Worm (Caenorhabditis elegans): ENCODE results near the gene camt-1.

DNA sequence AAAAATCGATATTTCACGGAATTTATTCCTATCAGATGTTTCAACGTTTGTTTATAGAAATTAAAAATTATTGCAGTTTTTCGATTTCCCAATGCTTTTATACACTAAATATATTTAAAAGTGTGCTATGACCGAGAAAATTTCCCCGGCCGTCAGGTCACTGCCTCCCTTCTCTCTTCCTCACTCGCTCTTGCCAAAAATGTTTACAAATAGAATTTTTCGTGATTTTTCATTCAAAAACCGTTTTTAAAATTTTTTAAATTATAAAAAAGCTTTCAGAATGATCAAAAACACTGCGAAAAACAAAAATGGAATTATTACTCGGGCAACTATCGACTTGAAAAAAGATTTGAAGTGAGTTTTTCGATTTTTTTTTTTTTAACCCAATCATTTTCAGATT lies 44.1 kb downstream of the camt-1 start, which contains the start of the genes T12C9.7 and vps-18:
- TF ChIP-seq F33H1.4 (GFP tag; IDR thresholded peaks at IDR 0.05) (no peak), ccch-3 (GFP tag; optimal IDR thresholded peaks at IDR 0.05) (no peak), ztf-18 (tag; optimal IDR thresholded peaks at IDR 0.05) (no peak), sdz-38 (tag; optimal IDR thresholded peaks at IDR 0.05) (no peak), F57C9.4 (tag; optimal IDR thresholded peaks at IDR 0.05) (no peak)
